Fruit fly (Drosophila melanogaster) whole organism, pupa: ENCODE data around the gene CG32547.

Source experiments
- CG10348 ChIP-seq: fragments of 200-800 bp; sonication (Bioruptor generic); IDR thresholded peaks from 2 replicates; pipeline ENCODE4 v1.3.6; 2022; ENCODE audit warnings: missing biosample characterization, missing genetic modification characterization
- CG12605 ChIP-seq: fragments of 200-800 bp; sonication (Bioruptor generic); IDR thresholded peaks from 2 replicates; pipeline ENCODE4 v1.3.6; 2022; ENCODE audit warnings: missing biosample characterization, missing genetic modification characterization
- CG13204 ChIP-seq: fragments of 200-800 bp; sonication (Bioruptor generic); optimal IDR thresholded peaks from 2 replicates; lab custom pipeline; 2018; ENCODE audit warnings: missing biosample characterization, mild to moderate bottlenecking, missing genetic modification characterization, moderate library complexity
- CG14655 ChIP-seq: fragments of 200-800 bp; sonication (Bioruptor generic); optimal IDR thresholded peaks from 3 replicates; lab custom pipeline; 2017; ENCODE audit warnings: mild to moderate bottlenecking, missing biosample characterization, missing genetic modification reagents, missing genetic modification characterization
- CG15710 ChIP-seq: fragments of 200-800 bp; sonication (Bioruptor generic); optimal IDR thresholded peaks from 2 replicates; lab custom pipeline; 2018; ENCODE audit warnings: missing biosample characterization, mild to moderate bottlenecking, missing genetic modification characterization, moderate library complexity
- CG17806 ChIP-seq: fragments of 200-800 bp; sonication (Bioruptor generic); optimal IDR thresholded peaks from 2 replicates; lab custom pipeline; 2018; ENCODE audit warnings: missing biosample characterization, mild to moderate bottlenecking, missing genetic modification characterization, moderate library complexity
- CG32121 ChIP-seq: fragments of 200-800 bp; sonication (Bioruptor generic); IDR thresholded peaks from 2 replicates; pipeline ENCODE4 v1.3.6; 2022; ENCODE audit warnings: missing biosample characterization, missing genetic modification characterization
- CG34367 ChIP-seq: fragments of 200-800 bp; sonication (Bioruptor generic); optimal IDR thresholded peaks from 2 replicates; lab custom pipeline; 2018; ENCODE audit warnings: missing biosample characterization, mild to moderate bottlenecking, missing genetic modification characterization
- CG4496 ChIP-seq: fragments of 200-800 bp; sonication (Bioruptor generic); IDR thresholded peaks from 3 replicates; pipeline ENCODE4 v1.3.6; 2022; ENCODE audit warnings: missing biosample characterization, missing genetic modification characterization
- CG8159 ChIP-seq: fragments of 200-800 bp; sonication (Bioruptor generic); optimal IDR thresholded peaks from 3 replicates; lab custom pipeline; 2018; ENCODE audit warnings: missing biosample characterization, mild to moderate bottlenecking, missing genetic modification characterization, moderate library complexity
- CG8301 ChIP-seq: fragments of 200-800 bp; sonication (Bioruptor generic); optimal IDR thresholded peaks from 2 replicates; lab custom pipeline; 2018; ENCODE audit warnings: missing biosample characterization, mild to moderate bottlenecking, missing genetic modification characterization
- CG9948 ChIP-seq: fragments of 200-800 bp; sonication (Bioruptor generic); optimal IDR thresholded peaks from 2 replicates; lab custom pipeline; 2018; ENCODE audit warnings: missing biosample characterization, mild to moderate bottlenecking, missing genetic modification characterization, moderate library complexity
- D1 ChIP-seq: fragments of 200-800 bp; sonication (Bioruptor generic); optimal IDR thresholded peaks from 2 replicates; lab custom pipeline; 2018; ENCODE audit warnings: missing biosample characterization, mild to moderate bottlenecking, missing genetic modification characterization, moderate library complexity
- EcR ChIP-seq: fragments of 200-800 bp; sonication (Bioruptor generic); optimal IDR thresholded peaks from 3 replicates; lab custom pipeline; 2019; ENCODE audit warnings: missing biosample characterization, missing genetic modification characterization, mild to moderate bottlenecking, moderate library complexity, missing genetic modification reagents
- Ets98B ChIP-seq: fragments of 200-800 bp; sonication (Bioruptor generic); IDR thresholded peaks from 2 replicates; pipeline ENCODE4 v1.3.6; 2022; ENCODE audit warnings: missing biosample characterization, missing genetic modification characterization
- Pif1A ChIP-seq: fragments of 200-800 bp; sonication (Bioruptor generic); optimal IDR thresholded peaks from 3 replicates; lab custom pipeline; 2016; ENCODE audit warnings: missing biosample characterization, missing genetic modification characterization
- Pif1B ChIP-seq: fragments of 200-800 bp; sonication (Bioruptor generic); optimal IDR thresholded peaks from 3 replicates; lab custom pipeline; 2016; ENCODE audit warnings: missing biosample characterization, missing genetic modification characterization
- Snoo ChIP-seq: fragments of 200-800 bp; sonication (Bioruptor generic); optimal IDR thresholded peaks from 3 replicates; lab custom pipeline; 2017; ENCODE audit warnings: missing biosample characterization, mild to moderate bottlenecking, missing genetic modification characterization, inconsistent platforms
- fd96Ca ChIP-seq: fragments of 200-800 bp; sonication (Bioruptor generic); IDR thresholded peaks from 3 replicates; pipeline ENCODE4 v1.3.6; 2022; ENCODE audit warnings: missing biosample characterization, missing genetic modification characterization
- gl ChIP-seq: fragments of 200-800 bp; sonication (Bioruptor generic); optimal IDR thresholded peaks from 2 replicates; lab custom pipeline; 2018; ENCODE audit warnings: missing biosample characterization, mild to moderate bottlenecking, missing genetic modification characterization
- rn ChIP-seq: fragments of 200-800 bp; sonication (Bioruptor generic); IDR thresholded peaks from 2 replicates; pipeline ENCODE4 v1.3.6; 2022; ENCODE audit warnings: missing biosample characterization, missing genetic modification characterization

The CG32547 gene

dm6 chrX:18440481-18440880 lies 38.8 kb downstream of the CG32547 start, which contains the start of gene CG32548:
CG32548 (minus strand) TSS chrX:18440581.
- TF ChIP-seq CG32121 (GFP tag; lab: Robert Waterston, UW), result no peak
- no peak for TF ChIP-seq CG15710 (tag; lab: Kevin White, UChicago)
- TF ChIP-seq, all 21 proteins: peak for 0

DNA sequence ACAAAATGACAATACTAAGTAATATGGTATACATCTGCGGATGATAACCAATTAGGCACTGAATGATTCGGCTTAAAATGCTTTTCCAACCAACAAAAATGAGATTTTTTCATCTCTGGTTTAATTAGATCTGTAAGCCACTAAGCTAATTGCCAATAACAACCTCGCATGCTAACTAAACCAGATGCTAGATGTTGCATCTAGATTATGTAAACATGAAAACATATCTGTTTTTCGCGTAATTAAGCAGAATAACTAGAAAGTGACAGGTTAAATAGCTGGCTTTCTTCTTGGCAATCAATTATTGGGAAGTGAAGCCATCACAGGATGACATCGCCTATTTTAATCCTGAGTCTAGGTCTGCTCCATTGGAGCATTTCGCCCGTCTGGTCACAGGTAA lies 39.9 kb downstream of the CG32547 start, which contains the start of gene CG43841:
Gene CG43841 (plus strand): TSS at position 301 of the 400 bp plus-strand sequence.
- TF ChIP-seq CG10348 (GFP tag; lab: Robert Waterston, UW) (no peak), Pif1A (GFP tag; lab: Kevin White, UChicago) (no peak), fd96Ca (GFP tag; lab: Robert Waterston, UW) (no peak), CG9948 (tag; lab: Kevin White, UChicago) (no peak), gl (tag; lab: Kevin White, UChicago) (no peak), CG32121 (GFP tag; lab: Robert Waterston, UW) (no peak), CG4496 (GFP tag; lab: Robert Waterston, UW) (no peak), CG12605 (GFP tag; lab: Robert Waterston, UW) (no peak), CG8159 (tag; lab: Kevin White, UChicago) (no peak), CG13204 (no peak), D1 (tag; lab: Kevin White, UChicago) (no peak), CG34367 (no peak), CG8301 (no peak), EcR (no peak), rn (GFP tag; lab: Robert Waterston, UW) (no peak), CG17806 (tag; lab: Kevin White, UChicago) (no peak)
- TF ChIP-seq, all 21 proteins: peak for 0

- TF ChIP-seq Ets98B (GFP tag; lab: Robert Waterston, UW) (no peak), CG9948 (tag; lab: Kevin White, UChicago) (no peak), CG4496 (GFP tag; lab: Robert Waterston, UW) (no peak), CG14655 (GFP tag; lab: Kevin White, UChicago) (no peak)
Measured at dm6 chrX:18438568-18438967, 40.7 kb downstream of the CG32547 start, which contains the start of gene CG32551. CG32551 (plus strand) TSS chrX:18438868.

DNA sequence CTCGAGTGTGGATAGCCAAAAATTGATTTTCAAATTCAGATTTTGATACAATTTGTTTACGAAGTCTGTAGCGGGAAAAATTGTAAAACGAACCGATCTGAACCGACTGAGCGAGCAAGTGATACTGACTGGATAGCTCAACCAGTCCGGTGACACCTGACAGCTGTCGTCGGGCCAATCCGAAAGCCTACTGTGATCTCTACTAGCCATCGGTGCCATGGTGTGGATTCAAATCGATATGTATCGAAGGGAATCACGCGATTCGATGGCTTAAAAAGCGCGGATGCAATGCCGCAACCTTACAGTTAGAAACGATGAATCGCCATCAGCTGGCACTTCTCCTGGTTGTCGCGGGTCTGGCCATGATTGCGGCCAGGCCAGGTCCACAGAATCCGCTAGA lies 42.1 kb downstream of the CG32547 start, which contains the start of gene CG6290:
Gene CG6290 (plus strand): TSS at position 301 of the 400 bp plus-strand sequence.
- TF ChIP-seq Pif1A (GFP tag; lab: Kevin White, UChicago) (no peak), CG8301 (no peak), CG15710 (tag; lab: Kevin White, UChicago) (no peak), Snoo (tag; lab: Kevin White, UChicago) (no peak), D1 (tag; lab: Kevin White, UChicago) (no peak), CG8159 (tag; lab: Kevin White, UChicago) (no peak), EcR (no peak), CG13204 (no peak), fd96Ca (GFP tag; lab: Robert Waterston, UW) (no peak), CG9948 (tag; lab: Kevin White, UChicago) (no peak), Pif1B (GFP tag; lab: Kevin White, UChicago) (no peak), rn (GFP tag; lab: Robert Waterston, UW) (no peak), CG10348 (GFP tag; lab: Robert Waterston, UW) (no peak), Ets98B (GFP tag; lab: Robert Waterston, UW) (no peak), CG4496 (GFP tag; lab: Robert Waterston, UW) (no peak), CG34367 (no peak), CG14655 (GFP tag; lab: Kevin White, UChicago) (no peak), CG12605 (GFP tag; lab: Robert Waterston, UW) (no peak), gl (tag; lab: Kevin White, UChicago) (no peak)

DNA sequence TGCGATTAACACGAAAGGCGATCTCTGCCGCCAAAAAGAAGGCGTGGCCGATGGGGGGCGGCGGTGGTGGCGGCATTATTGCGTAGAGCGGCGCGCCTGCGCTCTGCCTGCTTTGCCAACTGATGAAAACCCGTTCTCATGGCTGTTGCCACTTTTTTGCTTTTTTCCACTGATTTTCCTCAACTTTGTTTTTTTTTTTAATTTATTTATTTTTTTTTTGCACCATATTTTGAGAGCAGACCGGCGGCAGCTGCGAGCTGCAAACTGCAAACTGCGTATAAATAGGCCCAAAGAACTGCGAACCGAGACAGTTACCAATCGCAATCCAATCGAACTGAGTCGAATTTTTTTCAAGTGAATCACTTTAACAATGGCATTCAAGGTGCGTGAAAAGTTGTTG lies 57.2 kb downstream of the CG32547 start, which contains the start of gene CG42323:
Gene CG42323 (plus strand): TSS at position 302 of the 400 bp plus-strand sequence.
- TF ChIP-seq Ets98B (GFP tag; lab: Robert Waterston, UW) (peak; percentile 43; the same call in 1 of the 2 replicates), CG8159 (tag; lab: Kevin White, UChicago) (no peak), CG10348 (GFP tag; lab: Robert Waterston, UW) (no peak), gl (tag; lab: Kevin White, UChicago) (no peak), D1 (tag; lab: Kevin White, UChicago) (no peak), CG4496 (GFP tag; lab: Robert Waterston, UW) (peak; percentile 53; the same call in 2 of the 3 replicates), CG12605 (GFP tag; lab: Robert Waterston, UW) (peak; percentile 29; the same call in 1 of the 2 replicates), fd96Ca (GFP tag; lab: Robert Waterston, UW) (no peak), Pif1B (GFP tag; lab: Kevin White, UChicago) (no peak), CG32121 (GFP tag; lab: Robert Waterston, UW) (peak; percentile 52; the same call in 1 of the 2 replicates), CG17806 (tag; lab: Kevin White, UChicago) (no peak), CG14655 (GFP tag; lab: Kevin White, UChicago) (no peak)

dm6 chrX:18415115-18415514 lies 64.2 kb downstream of the CG32547 start, which contains the start of gene CG15056:
CG15056 (plus strand) TSS chrX:18415415.
- TF ChIP-seq EcR, result no peak
- TF ChIP-seq Snoo (tag; lab: Kevin White, UChicago), result no peak
- no peak for TF ChIP-seq Ets98B (GFP tag; lab: Robert Waterston, UW)
- no peak for TF ChIP-seq CG12605 (GFP tag; lab: Robert Waterston, UW)
- no peak for TF ChIP-seq CG17806 (tag; lab: Kevin White, UChicago)
- no peak for TF ChIP-seq CG8159 (tag; lab: Kevin White, UChicago)
- TF ChIP-seq Pif1A (GFP tag; lab: Kevin White, UChicago), result no peak
- TF ChIP-seq D1 (tag; lab: Kevin White, UChicago), result no peak
- TF ChIP-seq CG10348 (GFP tag; lab: Robert Waterston, UW), result no peak
